Fruit fly (Drosophila melanogaster): ENCODE data around the gene CG13004.

DNA sequence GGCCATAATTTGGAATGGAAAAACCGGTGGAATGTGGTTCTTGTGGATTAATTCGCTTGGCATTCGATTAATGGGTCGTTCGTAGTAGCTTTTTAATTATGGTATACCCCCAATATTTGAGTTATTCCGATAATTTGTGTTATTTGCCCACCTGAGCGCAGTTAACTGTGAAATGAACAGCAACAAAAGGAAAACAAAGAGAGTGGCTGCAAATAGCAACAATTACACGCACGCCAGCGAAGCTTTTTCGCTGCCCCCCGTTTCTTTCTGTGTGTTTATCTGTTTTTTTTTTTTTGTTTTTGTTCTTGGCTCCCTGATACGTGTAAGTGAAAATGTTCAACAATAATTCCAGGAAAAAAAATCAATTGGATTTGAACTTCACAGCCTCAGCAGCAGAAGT lies 35.4 kb downstream of the CG13004 start:
- TF ChIP-seq psq (GFP tag; optimal IDR thresholded peaks at IDR 0.05): no peak
- TF ChIP-seq Hr78 (GFP tag; optimal IDR thresholded peaks at IDR 0.05): no peak
- no peak for TF ChIP-seq pan (optimal IDR thresholded peaks at IDR 0.05)
- TF ChIP-seq foxo (GFP tag; optimal IDR thresholded peaks at IDR 0.05): peak in 1 of 2 experiments; percentile 17
- no peak for TF ChIP-seq lola (GFP tag; optimal IDR thresholded peaks at IDR 0.05)
- no peak for TF ChIP-seq OdsH (GFP tag; optimal IDR thresholded peaks at IDR 0.05)
